Worm (Caenorhabditis elegans) whole organism, L4 larva: ENCODE measurements around the gene fbxa-138.

Experiments used
- F26F4.8 ChIP-seq: fragments of 200-800 bp; sonication (Bioruptor generic); conservative IDR thresholded peaks from 2 replicates; pipeline ENCODE4 v1.3.6; 2022; ENCODE audit warnings: missing genetic modification characterization, missing compliant biosample characterization
- F44E2.7 ChIP-seq: fragments of 200-800 bp; sonication (Bioruptor generic); IDR thresholded peaks from 2 replicates; pipeline ENCODE4 v2.1.2; 2022; ENCODE audit warnings: missing genetic modification characterization, missing compliant biosample characterization
- F49E8.2 ChIP-seq: sonication (generic microtip); optimal IDR thresholded peaks from 2 replicates; lab custom pipeline; 2016; ENCODE audit warnings: missing compliant biosample characterization, mild to moderate bottlenecking, missing genetic modification characterization, borderline replicate concordance
- T20F7.1 ChIP-seq: fragments of 200-800 bp; sonication (Bioruptor generic); optimal IDR thresholded peaks from 2 replicates; lab custom pipeline; 2018; ENCODE audit warnings: mild to moderate bottlenecking, missing genetic modification characterization, missing compliant biosample characterization
- aha-1 ChIP-seq: fragments of 150-350 bp; peaks from one replicate; lab custom pipeline; 2014; ENCODE audit warnings: missing biosample characterization, missing genetic modification characterization
- aly-2 ChIP-seq: sonication (generic microtip); optimal IDR thresholded peaks from 2 replicates; lab custom pipeline; 2018; ENCODE audit warnings: missing biosample characterization, missing genetic modification characterization
- ama-1 ChIP-seq: fragments of 150-350 bp; optimal IDR thresholded peaks from 2 replicates; lab custom pipeline; 2014; ENCODE audit warnings: inconsistent platforms, mixed read lengths
- attf-4 ChIP-seq: sonication (generic microtip); optimal IDR thresholded peaks from 3 replicates; lab custom pipeline; 2017; ENCODE audit warnings: missing biosample characterization, missing genetic modification characterization
- cey-2 ChIP-seq: sonication (generic microtip); optimal IDR thresholded peaks from 3 replicates; lab custom pipeline; 2017; ENCODE audit warnings: missing genetic modification characterization, mild to moderate bottlenecking, missing compliant biosample characterization, antibody characterized with exemption, borderline replicate concordance; ENCODE audit not compliant: insufficient read depth
- daf-12 ChIP-seq: fragments of 150-350 bp; optimal IDR thresholded peaks from 2 replicates; lab custom pipeline; 2014; ENCODE audit warnings: missing biosample characterization, missing genetic modification reagents, missing genetic modification characterization
- daf-16 ChIP-seq, 3 experiments: sonication (generic microtip); optimal IDR thresholded peaks; 2 replicates each; lab custom pipeline; 2016 to 2017; ENCODE audit warnings: missing genetic modification characterization in 3 of 3, missing genetic modification reagents in 3 of 3, mild to moderate bottlenecking in 2 of 3, missing compliant biosample characterization in 2 of 3, missing biosample characterization in 1 of 3, moderate library complexity in 1 of 3
- dmd-6 ChIP-seq: fragments of 200-800 bp; sonication (Bioruptor generic); IDR thresholded peaks from 2 replicates; pipeline ENCODE4 v1.3.6; 2022; ENCODE audit warnings: missing genetic modification reagents, missing genetic modification characterization, missing compliant biosample characterization
- dve-1 ChIP-seq: sonication (generic microtip); optimal IDR thresholded peaks from 2 replicates; lab custom pipeline; 2017; ENCODE audit warnings: antibody characterized with exemption, mild to moderate bottlenecking, missing genetic modification characterization, missing compliant biosample characterization; ENCODE audit not compliant: insufficient read depth
- fos-1 ChIP-seq: fragments of 150-350 bp; optimal IDR thresholded peaks from 2 replicates; lab custom pipeline; 2014; ENCODE audit warnings: missing biosample characterization, missing genetic modification characterization
- lin-29 ChIP-seq: fragments of 200-800 bp; sonication (Bioruptor generic); IDR thresholded peaks from 2 replicates; pipeline ENCODE4 v1.3.6; 2022; ENCODE audit warnings: missing genetic modification reagents, missing genetic modification characterization, missing compliant biosample characterization
- lin-38 ChIP-seq: fragments of 200-800 bp; sonication (Bioruptor generic); IDR thresholded peaks from 2 replicates; pipeline ENCODE4 v1.3.6; 2022; ENCODE audit warnings: missing genetic modification reagents, missing genetic modification characterization, missing compliant biosample characterization
- lin-39 ChIP-seq: fragments of 150-350 bp; optimal IDR thresholded peaks from 2 replicates; lab custom pipeline; 2014; ENCODE audit warnings: missing biosample characterization, missing genetic modification reagents, missing genetic modification characterization
- lsy-2 ChIP-seq, 2 experiments: fragments of 150-350 bp in 1 of 2; sonication (generic microtip) in 1 of 2; optimal IDR thresholded peaks; 2 replicates each; lab custom pipeline; 2014 to 2017; ENCODE audit warnings: missing biosample characterization in 2 of 2, missing genetic modification characterization in 2 of 2
- mep-1 ChIP-seq: fragments of 150-350 bp; sonication (generic microtip); optimal IDR thresholded peaks from 3 replicates; lab custom pipeline; 2014; ENCODE audit warnings: missing biosample characterization, missing genetic modification characterization
- mxl-2 ChIP-seq: fragments of 200-800 bp; sonication (Bioruptor generic); conservative IDR thresholded peaks from 2 replicates; pipeline ENCODE4 v1.3.6; 2022; ENCODE audit warnings: missing genetic modification reagents, missing genetic modification characterization, missing compliant biosample characterization
- nhr-28 ChIP-seq: fragments of 150-350 bp; optimal IDR thresholded peaks from 2 replicates; lab custom pipeline; 2014; ENCODE audit warnings: missing biosample characterization, missing genetic modification characterization
- nhr-6 ChIP-seq: fragments of 150-350 bp; optimal IDR thresholded peaks from 2 replicates; lab custom pipeline; 2014; ENCODE audit warnings: missing biosample characterization, missing genetic modification characterization
- nhr-77 ChIP-seq: fragments of 150-350 bp; optimal IDR thresholded peaks from 2 replicates; lab custom pipeline; 2014; ENCODE audit warnings: missing biosample characterization, missing genetic modification characterization
- pqm-1 ChIP-seq: sonication (generic microtip); optimal IDR thresholded peaks from 2 replicates; lab custom pipeline; 2017; ENCODE audit warnings: missing biosample characterization, missing genetic modification characterization
- saeg-2 ChIP-seq: fragments of 200-800 bp; sonication (Bioruptor generic); IDR thresholded peaks from 2 replicates; pipeline ENCODE4 v1.3.6; 2022; ENCODE audit warnings: missing genetic modification reagents, missing genetic modification characterization, missing compliant biosample characterization
- sdz-12 ChIP-seq: fragments of 200-800 bp; sonication (Bioruptor generic); optimal IDR thresholded peaks from 2 replicates; lab custom pipeline; 2018; ENCODE audit warnings: mild to moderate bottlenecking, missing genetic modification characterization, missing compliant biosample characterization
- set-16 ChIP-seq: fragments of 200-800 bp; sonication (Bioruptor generic); IDR thresholded peaks from 2 replicates; pipeline ENCODE4 v1.3.6; 2022; ENCODE audit warnings: missing genetic modification reagents, missing genetic modification characterization, missing compliant biosample characterization
- skn-1 ChIP-seq: fragments of 150-350 bp; optimal IDR thresholded peaks from 2 replicates; lab custom pipeline; 2014; ENCODE audit warnings: missing biosample characterization, missing genetic modification characterization
- vab-7 ChIP-seq: fragments of 200-800 bp; sonication (Bioruptor generic); IDR thresholded peaks from 2 replicates; pipeline ENCODE4 v1.3.6; 2022; ENCODE audit warnings: missing genetic modification reagents, missing genetic modification characterization, missing compliant biosample characterization
- zag-1 ChIP-seq: fragments of 150-350 bp; optimal IDR thresholded peaks from 2 replicates; lab custom pipeline; 2014; ENCODE audit warnings: missing biosample characterization, missing genetic modification characterization
- zfp-2 ChIP-seq: sonication (generic microtip); optimal IDR thresholded peaks from 2 replicates; lab custom pipeline; 2016; ENCODE audit warnings: mild to moderate bottlenecking, missing genetic modification characterization, missing compliant biosample characterization
- zfp-3 ChIP-seq: fragments of 200-800 bp; sonication (Bioruptor generic); conservative IDR thresholded peaks from 2 replicates; pipeline ENCODE4 v1.3.6; 2022; ENCODE audit warnings: missing genetic modification reagents, missing genetic modification characterization, missing compliant biosample characterization
- ztf-11 ChIP-seq: fragments of 150-350 bp; optimal IDR thresholded peaks from 2 replicates; lab custom pipeline; 2014; ENCODE audit warnings: missing biosample characterization, missing genetic modification characterization
- ztf-7 ChIP-seq: fragments of 150-350 bp; optimal IDR thresholded peaks from 2 replicates; lab custom pipeline; 2014; ENCODE audit warnings: missing biosample characterization, missing genetic modification characterization

Gene fbxa-138

DNA sequence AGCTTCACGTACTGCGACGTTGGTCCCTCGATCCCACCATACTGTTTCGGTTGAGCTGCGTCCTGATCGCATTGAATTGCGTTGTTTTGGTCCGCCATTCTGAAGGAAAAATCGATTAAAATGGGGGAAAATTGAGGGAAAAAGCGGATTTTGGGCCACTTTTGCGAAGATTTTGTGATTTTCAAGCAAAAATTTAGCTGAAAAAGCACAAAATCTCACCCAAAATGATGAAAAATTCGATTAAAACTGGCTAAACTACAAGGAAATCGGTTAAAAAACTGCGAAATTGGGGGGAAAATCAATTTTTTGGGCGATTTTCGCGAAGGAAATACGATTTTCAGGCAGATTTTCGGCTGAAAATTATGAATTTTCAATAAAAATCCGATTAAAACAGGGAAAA, 33.0 kb upstream of the fbxa-138 start, which contains the start of gene elc-1:
TSS of gene elc-1 (minus strand) at position 101 of the 400 bp plus-strand sequence.
- TF ChIP-seq lin-29 (GFP tag; lab: Robert Waterston, UW) (no peak), mep-1 (tag; lab: Kevin White, UChicago) (no peak), set-16 (GFP tag; lab: Robert Waterston, UW) (no peak), lin-39 (no peak), aha-1 (tag; lab: Kevin White, UChicago) (peak; percentile 87)

ce11 chrIII:1416571-1416970, 32.5 kb upstream of the fbxa-138 start:
- TF ChIP-seq fos-1 (tag; lab: Kevin White, UChicago): no peak
- peak; percentile 61 for TF ChIP-seq lin-38 (GFP tag; lab: Robert Waterston, UW)
- no peak for TF ChIP-seq zag-1 (tag; lab: Kevin White, UChicago)
- no peak for TF ChIP-seq F26F4.8 (GFP tag; lab: Robert Waterston, UW)

- TF ChIP-seq daf-16 (GFP tag; optimal IDR thresholded peaks at IDR 0.05; lab: Kevin White, UChicago) (no peak), daf-16 (tag; optimal IDR thresholded peaks at IDR 0.05; lab: Kevin White, UChicago) (peak; percentile 18), pqm-1 (tag; lab: Kevin White, UChicago) (peak; percentile 66), skn-1 (no peak), ama-1 (peak; percentile 13), sdz-12 (GFP tag; lab: Kevin White, UChicago) (no peak), nhr-28 (tag; lab: Kevin White, UChicago) (peak; percentile 20), T20F7.1 (GFP tag; lab: Kevin White, UChicago) (peak; percentile 14)
Measured at ce11 chrIII:1413890-1414613, 30.0 kb upstream of the fbxa-138 start, which contains the start of gene Y82E9BR.14. Y82E9BR.14 (minus strand) TSS chrIII:1414116.

ce11 chrIII:1413125-1413837, 29.2 kb upstream of the fbxa-138 start:
- TF ChIP-seq F49E8.2 (peak; percentile 6), lin-38 (GFP tag; lab: Robert Waterston, UW) (peak; percentile 83), zfp-2 (tag; lab: Kevin White, UChicago) (no peak)

ce11 chrIII:1409139-1409538, 25.1 kb upstream of the fbxa-138 start, which contains the start of gene Y82E9BR.22:
Y82E9BR.22 (minus strand) TSS chrIII:1409239.
- TF ChIP-seq nhr-77 (tag; lab: Kevin White, UChicago) (no peak), saeg-2 (no peak), ama-1 (no peak), ztf-7 (tag; lab: Kevin White, UChicago) (no peak), vab-7 (no peak), dmd-6 (GFP tag; lab: Robert Waterston, UW) (no peak), zfp-3 (GFP tag; lab: Robert Waterston, UW) (no peak; the same call in 1 of the 2 replicates), daf-12 (tag; lab: Kevin White, UChicago) (no peak)

- TF ChIP-seq mxl-2 (GFP tag; lab: Robert Waterston, UW) (no peak), dve-1 (tag; lab: Kevin White, UChicago) (no peak), cey-2 (tag; lab: Kevin White, UChicago) (no peak), F44E2.7 (GFP tag; lab: Robert Waterston, UW) (no peak), daf-12 (tag; lab: Kevin White, UChicago) (no peak), ztf-11 (tag; lab: Kevin White, UChicago) (no peak), lsy-2 (tag; optimal IDR thresholded peaks at IDR 0.05; lab: Kevin White, UChicago) (no peak), attf-4 (no peak), aly-2 (tag; lab: Kevin White, UChicago) (no peak), lin-38 (GFP tag; lab: Robert Waterston, UW) (no peak), nhr-6 (tag; lab: Kevin White, UChicago) (no peak)
Measured at ce11 chrIII:1403108-1403507, 19.1 kb upstream of the fbxa-138 start, which contains the start of gene pals-18. pals-18 (plus strand) TSS chrIII:1403408.
